Fruit fly (Drosophila melanogaster) whole organism, prepupa: ENCODE measurements around the gene Tg.

Source experiments
- Blimp-1 ChIP-seq: fragments of 200-800 bp; sonication (Bioruptor generic); optimal IDR thresholded peaks from 3 replicates; lab custom pipeline; 2017; ENCODE audit warnings: missing biosample characterization, missing genetic modification characterization, mild to moderate bottlenecking, moderate library complexity, missing genetic modification reagents
- CG10669 ChIP-seq: fragments of 200-800 bp; sonication (Bioruptor generic); optimal IDR thresholded peaks from 3 replicates; lab custom pipeline; 2018; ENCODE audit warnings: missing biosample characterization, mild to moderate bottlenecking, missing genetic modification characterization, moderate library complexity
- CG11902 ChIP-seq: fragments of 200-800 bp; sonication (Bioruptor generic); optimal IDR thresholded peaks from 3 replicates; lab custom pipeline; 2016; ENCODE audit warnings: missing biosample characterization, missing genetic modification characterization
- CG15336 ChIP-seq: fragments of 200-800 bp; sonication (Bioruptor generic); IDR thresholded peaks from 2 replicates; pipeline ENCODE4 v1.3.6; 2022; ENCODE audit warnings: missing biosample characterization, missing genetic modification characterization
- CG1621 ChIP-seq: fragments of 200-800 bp; sonication (Bioruptor generic); optimal IDR thresholded peaks from 3 replicates; lab custom pipeline; 2018; ENCODE audit warnings: missing biosample characterization, mild to moderate bottlenecking, missing genetic modification characterization
- CG3032 ChIP-seq: fragments of 200-800 bp; optimal IDR thresholded peaks from 2 replicates; lab custom pipeline; 2019; ENCODE audit warnings: missing biosample characterization, mild to moderate bottlenecking, missing genetic modification characterization, moderate library complexity
- CG31627 ChIP-seq: fragments of 200-800 bp; sonication (Bioruptor generic); optimal IDR thresholded peaks from 3 replicates; lab custom pipeline; 2016; ENCODE audit warnings: missing biosample characterization, missing genetic modification characterization
- CG32006 ChIP-seq: fragments of 200-800 bp; sonication (Bioruptor generic); optimal IDR thresholded peaks from 3 replicates; lab custom pipeline; 2017; ENCODE audit warnings: missing biosample characterization, mild to moderate bottlenecking, missing genetic modification characterization
- CG34406 ChIP-seq: fragments of 200-800 bp; sonication (Bioruptor generic); optimal IDR thresholded peaks from 3 replicates; lab custom pipeline; 2016; ENCODE audit warnings: missing biosample characterization, missing genetic modification characterization
- CG3919 ChIP-seq: fragments of 200-800 bp; sonication (Bioruptor generic); optimal IDR thresholded peaks from 3 replicates; lab custom pipeline; 2016; ENCODE audit warnings: missing biosample characterization, missing genetic modification characterization
- CG4318 ChIP-seq: fragments of 200-800 bp; sonication (Bioruptor generic); optimal IDR thresholded peaks from 3 replicates; lab custom pipeline; 2017; ENCODE audit warnings: missing biosample characterization, mild to moderate bottlenecking, missing genetic modification characterization
- CG6276 ChIP-seq: fragments of 200-800 bp; sonication (Bioruptor generic); optimal IDR thresholded peaks from 2 replicates; lab custom pipeline; 2017; ENCODE audit warnings: missing biosample characterization, mild to moderate bottlenecking, missing genetic modification characterization
- CG6792 ChIP-seq: fragments of 200-800 bp; sonication (Bioruptor generic); optimal IDR thresholded peaks from 3 replicates; lab custom pipeline; 2016; ENCODE audit warnings: missing biosample characterization, missing genetic modification characterization
- CG8319 ChIP-seq: fragments of 200-800 bp; sonication (Bioruptor generic); optimal IDR thresholded peaks from 3 replicates; lab custom pipeline; 2016; ENCODE audit warnings: missing biosample characterization, missing genetic modification characterization
- CG8632 ChIP-seq: fragments of 200-800 bp; sonication (Bioruptor generic); optimal IDR thresholded peaks from 3 replicates; lab custom pipeline; 2016; ENCODE audit warnings: missing biosample characterization, missing genetic modification characterization
- CG9139 ChIP-seq: fragments of 200-800 bp; sonication (Bioruptor generic); optimal IDR thresholded peaks from 3 replicates; lab custom pipeline; 2017; ENCODE audit warnings: missing biosample characterization, mild to moderate bottlenecking, missing genetic modification characterization
- Eip78C ChIP-seq: fragments of 200-800 bp; sonication (Bioruptor generic); peaks from one replicate; lab custom pipeline; 2016; ENCODE audit warnings: missing biosample characterization, missing genetic modification characterization
- Ets21C ChIP-seq: fragments of 200-800 bp; sonication (Bioruptor generic); optimal IDR thresholded peaks from 3 replicates; lab custom pipeline; 2016; ENCODE audit warnings: missing biosample characterization, missing genetic modification characterization
- Ets96B ChIP-seq: fragments of 200-800 bp; optimal IDR thresholded peaks from 2 replicates; lab custom pipeline; 2019; ENCODE audit warnings: missing biosample characterization, mild to moderate bottlenecking, missing genetic modification characterization, moderate library complexity
- Gug ChIP-seq: fragments of 200-800 bp; sonication (Bioruptor generic); IDR thresholded peaks from 2 replicates; pipeline ENCODE4 v1.3.6; 2022; ENCODE audit warnings: missing biosample characterization, missing genetic modification characterization
- Hr39 ChIP-seq: fragments of 200-800 bp; sonication (Bioruptor generic); optimal IDR thresholded peaks from 2 replicates; lab custom pipeline; 2016; ENCODE audit warnings: missing biosample characterization, missing genetic modification characterization
- Hr4 ChIP-seq: fragments of 200-800 bp; sonication (Bioruptor generic); optimal IDR thresholded peaks from 3 replicates; lab custom pipeline; 2016; ENCODE audit warnings: missing biosample characterization, missing genetic modification characterization
- Lpt ChIP-seq: fragments of 200-800 bp; sonication (Bioruptor generic); optimal IDR thresholded peaks from 3 replicates; lab custom pipeline; 2016; ENCODE audit warnings: missing biosample characterization, missing genetic modification characterization
- Met ChIP-seq: fragments of 200-800 bp; sonication (Bioruptor generic); optimal IDR thresholded peaks from 3 replicates; lab custom pipeline; 2016; ENCODE audit warnings: missing biosample characterization, missing genetic modification characterization
- OdsH ChIP-seq: fragments of 200-800 bp; sonication (Bioruptor generic); optimal IDR thresholded peaks from 3 replicates; lab custom pipeline; 2016; ENCODE audit warnings: missing biosample characterization, missing genetic modification characterization
- achi ChIP-seq: fragments of 200-800 bp; sonication (Bioruptor generic); optimal IDR thresholded peaks from 3 replicates; lab custom pipeline; 2016; ENCODE audit warnings: missing biosample characterization, missing genetic modification characterization
- cyc ChIP-seq: fragments of 200-800 bp; sonication (Bioruptor generic); optimal IDR thresholded peaks from 3 replicates; lab custom pipeline; 2016; ENCODE audit warnings: missing biosample characterization, missing genetic modification characterization
- dac ChIP-seq: fragments of 200-800 bp; sonication (Bioruptor generic); optimal IDR thresholded peaks from 2 replicates; lab custom pipeline; 2017; ENCODE audit warnings: missing biosample characterization, mild to moderate bottlenecking, missing genetic modification characterization
- dsx ChIP-seq: fragments of 200-800 bp; optimal IDR thresholded peaks from 3 replicates; lab custom pipeline; 2019; ENCODE audit warnings: missing biosample characterization, mild to moderate bottlenecking, missing genetic modification characterization, moderate library complexity; ENCODE audit not compliant: poor library complexity, severe bottlenecking
- esn ChIP-seq: fragments of 200-800 bp; sonication (Bioruptor generic); optimal IDR thresholded peaks from 2 replicates; lab custom pipeline; 2016; ENCODE audit warnings: missing biosample characterization, mild to moderate bottlenecking, missing genetic modification characterization, moderate library complexity
- lz ChIP-seq: fragments of 200-800 bp; sonication (Bioruptor generic); optimal IDR thresholded peaks from 3 replicates; lab custom pipeline; 2016; ENCODE audit warnings: missing biosample characterization, missing genetic modification characterization
- pdm3 ChIP-seq: fragments of 200-800 bp; sonication (Bioruptor generic); optimal IDR thresholded peaks from 3 replicates; lab custom pipeline; 2016; ENCODE audit warnings: missing biosample characterization, missing genetic modification characterization
- spab ChIP-seq: fragments of 200-800 bp; sonication (Bioruptor generic); optimal IDR thresholded peaks from 2 replicates; lab custom pipeline; 2017; ENCODE audit warnings: missing biosample characterization, mild to moderate bottlenecking, missing genetic modification characterization, missing genetic modification reagents
- ss ChIP-seq, 2 experiments: fragments of 200-800 bp; sonication (Bioruptor generic); optimal IDR thresholded peaks; 2 replicates in 1 of 2; 3 replicates in 1 of 2; lab custom pipeline; 2017 to 2018; ENCODE audit warnings: mild to moderate bottlenecking in 2 of 2, missing biosample characterization in 2 of 2, missing genetic modification characterization in 2 of 2, moderate library complexity in 1 of 2
- svp ChIP-seq: fragments of 200-800 bp; sonication (Bioruptor generic); peaks from one replicate; lab custom pipeline; 2016; ENCODE audit warnings: missing biosample characterization, missing genetic modification characterization
- vri ChIP-seq: fragments of 200-800 bp; sonication (Bioruptor generic); optimal IDR thresholded peaks from 3 replicates; lab custom pipeline; 2016; ENCODE audit warnings: missing biosample characterization, mild to moderate bottlenecking, missing genetic modification characterization

Tg gene

DNA sequence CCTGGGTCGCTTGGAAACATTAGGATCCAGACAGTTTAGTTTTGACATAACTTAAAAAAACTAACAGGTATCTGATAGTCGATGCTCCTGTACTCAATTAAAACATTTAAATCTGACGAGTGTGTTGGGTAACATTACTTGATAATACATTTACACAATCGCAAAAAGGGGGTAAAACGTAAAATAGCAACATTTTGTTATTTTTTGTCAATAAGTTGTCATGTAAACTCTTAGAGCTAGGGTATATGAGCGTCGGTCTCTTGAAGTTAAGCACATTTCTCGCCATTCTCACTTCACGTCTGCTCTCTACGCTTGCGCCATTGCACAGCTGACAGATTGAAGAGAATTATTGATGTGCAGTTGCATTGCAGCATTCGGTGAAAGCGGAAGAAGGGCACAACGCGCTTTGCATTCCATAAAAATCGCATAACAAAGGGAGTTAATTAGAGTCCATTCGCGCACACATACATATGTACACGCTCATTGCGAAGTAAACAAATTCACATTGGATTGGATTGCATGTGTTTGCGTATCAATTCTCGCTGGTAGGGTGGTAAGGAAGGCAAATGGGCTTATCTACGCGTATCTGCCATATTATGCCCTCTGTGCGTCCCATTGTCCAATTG lies 26.2 kb upstream of the Tg start (continued):
- TF ChIP-seq Ets96B (peak; percentile 53), Lpt (GFP tag; lab: Kevin White, UChicago) (peak; percentile 43), esn (GFP tag; lab: Kevin White, UChicago) (peak; percentile 67), CG8632 (GFP tag; lab: Kevin White, UChicago) (peak; percentile 54), vri (GFP tag; lab: Kevin White, UChicago) (peak; percentile 83), CG10669 (GFP tag; lab: Kevin White, UChicago) (peak; percentile 60), CG6276 (peak; percentile 35), CG8319 (GFP tag; lab: Kevin White, UChicago) (peak; percentile 29), lz (peak; percentile 49), achi (GFP tag; lab: Kevin White, UChicago) (peak; percentile 53), CG11902 (GFP tag; lab: Kevin White, UChicago) (peak; percentile 27), Blimp-1 (peak; percentile 0), CG32006 (GFP tag; lab: Kevin White, UChicago) (peak; percentile 70), pdm3 (GFP tag; lab: Kevin White, UChicago) (peak; percentile 63), CG6792 (peak; percentile 69), ss (GFP tag; optimal IDR thresholded peaks at IDR 0.05; lab: Kevin White, UChicago) (peak; percentile 34 to 58), CG4318 (GFP tag; lab: Kevin White, UChicago) (peak; percentile 15), CG34406 (peak; percentile 45), Hr4 (peak; percentile 68), cyc (GFP tag; lab: Kevin White, UChicago) (peak; percentile 67), OdsH (GFP tag; lab: Kevin White, UChicago) (peak; percentile 52), Met (GFP tag; lab: Kevin White, UChicago) (peak; percentile 64), CG15336 (GFP tag; lab: Robert Waterston, UW) (peak; percentile 65), Ets21C (GFP tag; lab: Kevin White, UChicago) (peak; percentile 8)

DNA sequence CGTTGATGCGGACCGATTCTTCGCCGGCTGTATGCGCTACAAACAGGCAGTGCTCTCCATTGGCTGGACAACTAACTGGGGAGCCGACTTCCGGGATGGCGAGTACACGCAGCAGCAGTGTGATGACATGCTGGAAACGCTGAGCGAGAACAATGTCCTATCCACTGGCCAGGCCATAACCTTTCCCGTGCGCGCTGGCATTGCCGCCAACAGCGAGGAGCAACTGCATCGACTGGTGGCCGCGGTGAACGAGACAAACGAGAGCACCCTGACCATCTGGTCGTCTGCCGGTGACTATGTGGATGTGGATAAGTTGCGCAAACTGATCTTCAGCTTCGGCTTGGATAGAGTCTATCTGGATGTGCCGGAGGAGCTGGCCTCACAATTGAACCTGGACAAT lies 25.0 kb upstream of the Tg start:
- TF ChIP-seq CG3919 (GFP tag; lab: Kevin White, UChicago) (no peak), svp (GFP tag; lab: Kevin White, UChicago) (peak; percentile 11), spab (GFP tag; lab: Kevin White, UChicago) (no peak)

DNA sequence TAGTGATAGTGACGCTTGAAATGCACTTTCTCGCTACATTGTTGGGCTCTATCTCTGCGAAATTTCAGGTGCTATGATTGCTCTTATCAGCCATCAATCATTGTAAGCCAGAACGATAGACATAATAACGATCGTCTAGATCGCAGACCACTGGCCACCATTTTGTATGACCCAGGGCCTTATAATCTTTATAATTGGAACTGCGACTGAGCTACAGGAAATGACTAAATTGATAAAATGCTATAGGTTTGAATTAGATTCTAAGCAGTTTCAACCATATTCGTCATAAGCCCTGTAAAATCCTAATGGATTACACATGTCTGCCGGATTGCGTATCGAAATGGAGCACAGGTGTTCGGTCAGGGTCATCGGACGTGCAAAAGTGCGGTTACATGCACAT lies 21.3 kb upstream of the Tg start:
- TF ChIP-seq Hr39 (GFP tag; lab: Kevin White, UChicago) (no peak), CG6792 (no peak), CG31627 (no peak), Gug (no peak), CG9139 (GFP tag; lab: Kevin White, UChicago) (no peak), vri (GFP tag; lab: Kevin White, UChicago) (peak; percentile 9), dsx (GFP tag; lab: Kevin White, UChicago) (no peak), CG1621 (tag; lab: Kevin White, UChicago) (no peak), CG4318 (GFP tag; lab: Kevin White, UChicago) (no peak)

DNA sequence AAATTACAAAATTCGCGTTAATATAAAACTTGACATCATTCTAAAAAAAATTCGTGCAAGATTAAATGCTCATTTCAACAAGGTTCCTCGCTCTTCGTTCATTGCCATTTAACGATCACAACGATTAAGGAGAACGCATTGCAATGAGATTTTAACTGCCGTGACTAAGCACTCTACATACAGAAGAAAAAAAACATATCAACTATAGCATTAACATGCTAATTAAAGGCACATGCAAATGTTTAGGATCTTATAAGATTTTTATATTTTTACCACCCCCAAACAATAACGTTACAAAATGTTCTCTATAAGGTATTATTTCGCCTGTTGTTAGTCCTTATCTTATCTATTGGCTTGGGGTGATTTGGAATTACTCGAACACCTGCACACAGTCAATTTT lies 20.5 kb upstream of the Tg start:
- TF ChIP-seq Eip78C (GFP tag; lab: Kevin White, UChicago): peak; percentile 48
- TF ChIP-seq esn (GFP tag; lab: Kevin White, UChicago): no peak
- no peak for TF ChIP-seq dac (GFP tag; lab: Kevin White, UChicago)
- no peak for TF ChIP-seq CG3032
